Worm (Caenorhabditis elegans): ENCODE measurements around the gene R74.2.

DNA sequence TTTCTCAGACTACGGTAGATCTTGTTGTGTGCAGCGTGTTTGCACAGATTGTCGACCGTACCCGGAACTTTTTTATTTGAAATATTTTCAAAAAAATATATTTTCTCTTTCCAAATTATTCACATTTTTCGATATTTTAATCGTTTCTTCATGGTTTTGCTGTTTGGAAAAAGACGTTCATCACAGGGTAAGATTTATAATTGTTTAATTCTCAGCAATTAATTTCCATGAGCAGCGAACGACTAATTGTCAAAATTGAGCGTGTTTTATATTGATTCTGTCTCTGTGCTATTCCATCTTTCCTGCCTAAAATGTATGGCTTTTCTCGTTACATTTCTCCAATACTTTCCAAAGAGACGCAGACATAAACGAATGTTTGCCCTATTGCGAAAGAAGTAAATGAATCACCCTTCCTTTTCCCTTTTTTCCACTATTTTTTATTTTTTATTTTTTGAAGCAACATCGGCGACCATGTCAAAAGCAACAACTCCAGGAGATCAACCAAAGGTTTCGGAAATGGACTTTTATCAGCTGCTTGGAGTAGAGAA lies 3.2 kb downstream of the R74.2 start, which contains the start of gene dnj-16:
- TF ChIP-seq ceh-34 (tag; optimal IDR thresholded peaks at IDR 0.05), result no peak
- TF ChIP-seq pha-4 (tag; optimal IDR thresholded peaks at IDR 0.05), result no peak
- TF ChIP-seq lim-6 (tag; optimal IDR thresholded peaks at IDR 0.05), result no peak
- TF ChIP-seq ama-1 (optimal IDR thresholded peaks at IDR 0.05), result no peak
- TF ChIP-seq gmeb-2 (tag; optimal IDR thresholded peaks at IDR 0.05), result no peak
- TF ChIP-seq sox-4 (tag; optimal IDR thresholded peaks at IDR 0.05), result no peak
- TF ChIP-seq ceh-24 (tag; optimal IDR thresholded peaks at IDR 0.05), result no peak
- TF ChIP-seq syd-9 (tag; optimal IDR thresholded peaks at IDR 0.05), result no peak
- TF ChIP-seq elt-4 (tag; optimal IDR thresholded peaks at IDR 0.05), result no peak
- TF ChIP-seq hlh-15 (tag; optimal IDR thresholded peaks at IDR 0.05), result no peak
- TF ChIP-seq npax-4 (tag; optimal IDR thresholded peaks at IDR 0.05), result no peak
- TF ChIP-seq ceh-19 (GFP tag; optimal IDR thresholded peaks at IDR 0.05), result no peak
- no peak for TF ChIP-seq dve-1 (tag; optimal IDR thresholded peaks at IDR 0.05)
- no peak for TF ChIP-seq pax-1 (tag; optimal IDR thresholded peaks at IDR 0.05)

Data from whole organism, late embryonic.